Worm (Caenorhabditis elegans) whole organism, L4 larva: ENCODE data around the gene F53F1.3.

Source experiments
- D1046.2 ChIP-seq: fragments of 200-800 bp; sonication (Bioruptor generic); IDR thresholded peaks from 2 replicates; pipeline ENCODE4 v1.3.6; 2022; ENCODE audit warnings: missing genetic modification characterization, missing compliant biosample characterization
- F26F4.8 ChIP-seq: fragments of 200-800 bp; sonication (Bioruptor generic); conservative IDR thresholded peaks from 2 replicates; pipeline ENCODE4 v1.3.6; 2022; ENCODE audit warnings: missing genetic modification characterization, missing compliant biosample characterization
- F37D6.2 ChIP-seq: sonication (generic microtip); optimal IDR thresholded peaks from 2 replicates; lab custom pipeline; 2016; ENCODE audit warnings: mild to moderate bottlenecking, missing genetic modification characterization, missing compliant biosample characterization
- R02D3.7 ChIP-seq: fragments of 150-350 bp; sonication (generic microtip); optimal IDR thresholded peaks from 3 replicates; lab custom pipeline; 2014; ENCODE audit warnings: missing biosample characterization, missing genetic modification characterization
- T20F7.1 ChIP-seq: fragments of 200-800 bp; sonication (Bioruptor generic); optimal IDR thresholded peaks from 2 replicates; lab custom pipeline; 2018; ENCODE audit warnings: mild to moderate bottlenecking, missing genetic modification characterization, missing compliant biosample characterization
- Y105C5A.15 ChIP-seq: fragments of 200-800 bp; sonication (Bioruptor generic); IDR thresholded peaks from 2 replicates; pipeline ENCODE4 v1.3.6; 2022; ENCODE audit warnings: missing genetic modification characterization, missing compliant biosample characterization
- Y48G9A.11 ChIP-seq: fragments of 200-800 bp; sonication (Bioruptor generic); IDR thresholded peaks from 2 replicates; pipeline ENCODE4 v1.3.6; 2022; ENCODE audit warnings: missing genetic modification reagents, missing genetic modification characterization, missing compliant biosample characterization
- Y75B8A.6 ChIP-seq: fragments of 200-800 bp; sonication (Bioruptor generic); IDR thresholded peaks from 2 replicates; pipeline ENCODE4 v1.3.6; 2022; ENCODE audit warnings: missing genetic modification reagents, missing genetic modification characterization, missing compliant biosample characterization
- aly-2 ChIP-seq: sonication (generic microtip); optimal IDR thresholded peaks from 2 replicates; lab custom pipeline; 2018; ENCODE audit warnings: missing biosample characterization, missing genetic modification characterization
- ama-1 ChIP-seq: fragments of 150-350 bp; optimal IDR thresholded peaks from 2 replicates; lab custom pipeline; 2014; ENCODE audit warnings: inconsistent platforms, mixed read lengths
- arid-1 ChIP-seq: fragments of 200-800 bp; sonication (Bioruptor generic); conservative IDR thresholded peaks from 2 replicates; pipeline ENCODE4 v1.3.6; 2022; ENCODE audit warnings: missing genetic modification reagents, missing genetic modification characterization, missing compliant biosample characterization
- ceh-62 ChIP-seq: sonication (generic microtip); optimal IDR thresholded peaks from 2 replicates; lab custom pipeline; 2017; ENCODE audit warnings: missing biosample characterization, missing genetic modification characterization
- ctbp-1 ChIP-seq: fragments of 200-800 bp; sonication (Bioruptor generic); IDR thresholded peaks from 2 replicates; pipeline ENCODE4 v1.3.6; 2022; ENCODE audit warnings: missing genetic modification reagents, missing genetic modification characterization, missing compliant biosample characterization
- daf-16 ChIP-seq, 3 experiments: sonication (generic microtip); optimal IDR thresholded peaks; 2 replicates each; lab custom pipeline; 2016 to 2017; ENCODE audit warnings: missing genetic modification characterization in 3 of 3, missing genetic modification reagents in 3 of 3, mild to moderate bottlenecking in 2 of 3, missing compliant biosample characterization in 2 of 3, missing biosample characterization in 1 of 3, moderate library complexity in 1 of 3
- daf-8 ChIP-seq: fragments of 200-800 bp; sonication (Bioruptor generic); IDR thresholded peaks from 2 replicates; pipeline ENCODE4 v1.3.6; 2022; ENCODE audit warnings: missing genetic modification characterization, missing compliant biosample characterization
- dmd-6 ChIP-seq: fragments of 200-800 bp; sonication (Bioruptor generic); IDR thresholded peaks from 2 replicates; pipeline ENCODE4 v1.3.6; 2022; ENCODE audit warnings: missing genetic modification reagents, missing genetic modification characterization, missing compliant biosample characterization
- dmd-8 ChIP-seq: fragments of 200-800 bp; sonication (Bioruptor generic); IDR thresholded peaks from 2 replicates; pipeline ENCODE4 v1.3.6; 2022; ENCODE audit warnings: missing genetic modification characterization, missing compliant biosample characterization
- dpl-1 ChIP-seq: fragments of 150-350 bp; optimal IDR thresholded peaks from 2 replicates; lab custom pipeline; 2014; ENCODE audit warnings: missing biosample characterization, missing genetic modification reagents, missing genetic modification characterization
- egl-43 ChIP-seq: fragments of 200-800 bp; sonication (Bioruptor generic); IDR thresholded peaks from 2 replicates; pipeline ENCODE4 v1.3.6; 2022; ENCODE audit warnings: missing genetic modification reagents, missing genetic modification characterization, missing compliant biosample characterization
- hif-1 ChIP-seq, 2 experiments: sonication (generic microtip); optimal IDR thresholded peaks; 2 replicates each; lab custom pipeline; 2016 to 2017; ENCODE audit warnings: missing compliant biosample characterization in 2 of 2, missing genetic modification characterization in 2 of 2, missing genetic modification reagents in 2 of 2, missing genotype in 2 of 2, mild to moderate bottlenecking in 1 of 2
- hlh-11 ChIP-seq: fragments of 200-800 bp; sonication (Bioruptor generic); optimal IDR thresholded peaks from 2 replicates; lab custom pipeline; 2018; ENCODE audit warnings: mild to moderate bottlenecking, missing genetic modification characterization, missing compliant biosample characterization
- hlh-30 ChIP-seq: sonication (generic microtip); optimal IDR thresholded peaks from 2 replicates; lab custom pipeline; 2017; ENCODE audit warnings: antibody characterized with exemption, mild to moderate bottlenecking, missing genetic modification characterization, missing compliant biosample characterization; ENCODE audit not compliant: insufficient read depth
- hmg-1.1 ChIP-seq: fragments of 200-800 bp; sonication (Bioruptor generic); IDR thresholded peaks from 2 replicates; pipeline ENCODE4 v1.3.6; 2022; ENCODE audit warnings: missing genetic modification reagents, missing genetic modification characterization, missing compliant biosample characterization
- jun-1 ChIP-seq: fragments of 150-350 bp; optimal IDR thresholded peaks from 2 replicates; lab custom pipeline; 2014; ENCODE audit warnings: missing biosample characterization, missing genetic modification reagents, missing genetic modification characterization
- lin-1 ChIP-seq: fragments of 200-800 bp; sonication (Bioruptor generic); IDR thresholded peaks from 2 replicates; pipeline ENCODE4 v1.3.6; 2022; ENCODE audit warnings: missing genetic modification reagents, missing genetic modification characterization, missing compliant biosample characterization
- lin-13 ChIP-seq: fragments of 150-350 bp; optimal IDR thresholded peaks from 2 replicates; lab custom pipeline; 2014; ENCODE audit warnings: missing biosample characterization, missing genetic modification reagents, missing genetic modification characterization
- lin-15B ChIP-seq: fragments of 150-350 bp; sonication (generic microtip); optimal IDR thresholded peaks from 3 replicates; lab custom pipeline; 2014; ENCODE audit warnings: missing biosample characterization, missing genetic modification characterization
- lin-29 ChIP-seq: fragments of 200-800 bp; sonication (Bioruptor generic); IDR thresholded peaks from 2 replicates; pipeline ENCODE4 v1.3.6; 2022; ENCODE audit warnings: missing genetic modification reagents, missing genetic modification characterization, missing compliant biosample characterization
- lin-38 ChIP-seq: fragments of 200-800 bp; sonication (Bioruptor generic); IDR thresholded peaks from 2 replicates; pipeline ENCODE4 v1.3.6; 2022; ENCODE audit warnings: missing genetic modification reagents, missing genetic modification characterization, missing compliant biosample characterization
- madf-5 ChIP-seq, 2 experiments: fragments of 200-800 bp; sonication (Bioruptor generic); IDR thresholded peaks; 2 replicates each; pipeline ENCODE4 v1.3.6; 2022; ENCODE audit warnings: missing compliant biosample characterization in 2 of 2, missing genetic modification characterization in 2 of 2
- mdl-1 ChIP-seq, 2 experiments: fragments of 150-350 bp in 1 of 2; sonication (generic microtip) in 1 of 2; optimal IDR thresholded peaks; 2 replicates each; lab custom pipeline; 2014 to 2017; ENCODE audit warnings: missing biosample characterization in 2 of 2, missing genetic modification characterization in 2 of 2
- mdt-29 ChIP-seq: fragments of 200-800 bp; sonication (Bioruptor generic); IDR thresholded peaks from 2 replicates; pipeline ENCODE4 v1.3.6; 2022; ENCODE audit warnings: missing genetic modification reagents, missing genetic modification characterization, missing compliant biosample characterization
- nhr-102 ChIP-seq: sonication (generic microtip); optimal IDR thresholded peaks from 2 replicates; lab custom pipeline; 2016; ENCODE audit warnings: mild to moderate bottlenecking, missing genetic modification characterization, moderate library complexity, missing compliant biosample characterization
- nhr-237 ChIP-seq: sonication (generic microtip); optimal IDR thresholded peaks from 2 replicates; lab custom pipeline; 2017; ENCODE audit warnings: missing biosample characterization, missing genetic modification characterization
- nhr-25 ChIP-seq: sonication (generic microtip); optimal IDR thresholded peaks from 2 replicates; lab custom pipeline; 2017; ENCODE audit warnings: missing genetic modification characterization, mild to moderate bottlenecking, missing compliant biosample characterization, antibody characterized with exemption, moderate library complexity, borderline replicate concordance; ENCODE audit not compliant: insufficient read depth
- nhr-28 ChIP-seq: fragments of 150-350 bp; optimal IDR thresholded peaks from 2 replicates; lab custom pipeline; 2014; ENCODE audit warnings: missing biosample characterization, missing genetic modification characterization
- nhr-41 ChIP-seq: fragments of 200-800 bp; sonication (Bioruptor generic); IDR thresholded peaks from 2 replicates; pipeline ENCODE4 v1.3.6; 2022; ENCODE audit warnings: missing genetic modification reagents, missing genetic modification characterization, missing compliant biosample characterization
- nhr-42 ChIP-seq: fragments of 200-800 bp; sonication (Bioruptor generic); IDR thresholded peaks from 2 replicates; pipeline ENCODE4 v1.3.6; 2022; ENCODE audit warnings: missing genetic modification characterization, missing compliant biosample characterization
- php-3 ChIP-seq: fragments of 200-800 bp; sonication (Bioruptor generic); IDR thresholded peaks from 2 replicates; pipeline ENCODE4 v1.3.6; 2022; ENCODE audit warnings: missing genetic modification reagents, missing genetic modification characterization, missing compliant biosample characterization
- saeg-2 ChIP-seq: fragments of 200-800 bp; sonication (Bioruptor generic); IDR thresholded peaks from 2 replicates; pipeline ENCODE4 v1.3.6; 2022; ENCODE audit warnings: missing genetic modification reagents, missing genetic modification characterization, missing compliant biosample characterization
- set-16 ChIP-seq: fragments of 200-800 bp; sonication (Bioruptor generic); IDR thresholded peaks from 2 replicates; pipeline ENCODE4 v1.3.6; 2022; ENCODE audit warnings: missing genetic modification reagents, missing genetic modification characterization, missing compliant biosample characterization
- skn-1 ChIP-seq: fragments of 150-350 bp; optimal IDR thresholded peaks from 2 replicates; lab custom pipeline; 2014; ENCODE audit warnings: missing biosample characterization, missing genetic modification characterization
- snpc-4 ChIP-seq: fragments of 150-350 bp; optimal IDR thresholded peaks from 2 replicates; lab custom pipeline; 2014; ENCODE audit warnings: missing biosample characterization, missing genetic modification characterization
- spr-3 ChIP-seq: fragments of 200-800 bp; sonication (Bioruptor generic); optimal IDR thresholded peaks from 2 replicates; lab custom pipeline; 2018; ENCODE audit warnings: mild to moderate bottlenecking, missing genetic modification characterization, missing compliant biosample characterization
- unc-62 ChIP-seq, 3 experiments: fragments of 150-350 bp in 1 of 3; sonication (generic microtip); optimal IDR thresholded peaks in 2 of 3; peaks in 1 of 3; 1 replicate in 1 of 3; 2 replicates in 2 of 3; lab custom pipeline; 2014 to 2017; ENCODE audit warnings: missing biosample characterization in 3 of 3, missing genetic modification characterization in 3 of 3, missing genetic modification reagents in 3 of 3, missing genotype in 1 of 3
- vab-7 ChIP-seq: fragments of 200-800 bp; sonication (Bioruptor generic); IDR thresholded peaks from 2 replicates; pipeline ENCODE4 v1.3.6; 2022; ENCODE audit warnings: missing genetic modification reagents, missing genetic modification characterization, missing compliant biosample characterization
- zfp-2 ChIP-seq: sonication (generic microtip); optimal IDR thresholded peaks from 2 replicates; lab custom pipeline; 2016; ENCODE audit warnings: mild to moderate bottlenecking, missing genetic modification characterization, missing compliant biosample characterization
- zip-2 ChIP-seq: fragments of 150-350 bp; optimal IDR thresholded peaks from 2 replicates; lab custom pipeline; 2014; ENCODE audit warnings: missing biosample characterization, missing genetic modification characterization
- ztf-11 ChIP-seq: fragments of 150-350 bp; optimal IDR thresholded peaks from 2 replicates; lab custom pipeline; 2014; ENCODE audit warnings: missing biosample characterization, missing genetic modification characterization
- ztf-7 ChIP-seq: fragments of 150-350 bp; optimal IDR thresholded peaks from 2 replicates; lab custom pipeline; 2014; ENCODE audit warnings: missing biosample characterization, missing genetic modification characterization

The F53F1.3 gene

ce11 chrV:13371336-13371735 is 36.7 kb upstream of the F53F1.3 start (continued):
- no peak for TF ChIP-seq snpc-4 (tag; lab: Kevin White, UChicago)
- no peak for TF ChIP-seq aly-2 (tag; lab: Kevin White, UChicago)
- peak; percentile 46 for TF ChIP-seq ama-1 (lab: Kevin White, UChicago)
- TF ChIP-seq zfp-2: no peak
- TF ChIP-seq Y75B8A.6 (GFP tag; lab: Robert Waterston, UW): no peak
- TF ChIP-seq hlh-11 (tag; lab: Kevin White, UChicago): peak; percentile 72
- TF ChIP-seq ztf-7: no peak
- TF ChIP-seq unc-62 (GFP tag; optimal IDR thresholded peaks at IDR 0.05 in 1 of 2; lab: Kevin White, UChicago): no peak
- TF ChIP-seq unc-62 (tag; optimal IDR thresholded peaks at IDR 0.05; lab: Kevin White, UChicago): no peak
- TF ChIP-seq madf-5 (GFP tag; IDR thresholded peaks at IDR 0.05; lab: Robert Waterston, UW): 0 out of 4 replicates have a peak, but pooled peaks of 1 of the 2 experiments have one; percentile 44
- TF ChIP-seq T20F7.1 (GFP tag; lab: Kevin White, UChicago): no peak
- no peak for TF ChIP-seq lin-15B (tag; lab: Kevin White, UChicago)
- TF ChIP-seq dpl-1 (GFP tag; lab: Kevin White, UChicago): no peak
- TF ChIP-seq jun-1 (tag; lab: Kevin White, UChicago): no peak
- no peak for TF ChIP-seq lin-13 (GFP tag; lab: Kevin White, UChicago)
- TF ChIP-seq set-16 (GFP tag; lab: Robert Waterston, UW): no peak
- TF ChIP-seq daf-8 (GFP tag; lab: Robert Waterston, UW): no peak
- TF ChIP-seq nhr-237: no peak
- TF ChIP-seq hlh-30 (tag; lab: Kevin White, UChicago): peak; percentile 56
- no peak for TF ChIP-seq mdt-29 (GFP tag; lab: Robert Waterston, UW)
- no peak for TF ChIP-seq egl-43
- no peak for TF ChIP-seq hif-1 (tag; optimal IDR thresholded peaks at IDR 0.05; lab: Kevin White, UChicago)
- no peak for TF ChIP-seq F26F4.8 (GFP tag; lab: Robert Waterston, UW)
- TF ChIP-seq saeg-2 (GFP tag; lab: Robert Waterston, UW): no peak
- TF ChIP-seq dmd-8 (GFP tag; lab: Robert Waterston, UW): no peak

ce11 chrV:13372821-13373220 is 35.2 kb upstream of the F53F1.3 start:
- TF ChIP-seq vab-7 (GFP tag; lab: Robert Waterston, UW) (no peak), egl-43 (no peak), hmg-1.1 (GFP tag; lab: Robert Waterston, UW) (no peak), nhr-28 (peak; percentile 82), nhr-41 (GFP tag; lab: Robert Waterston, UW) (peak; percentile 42; the same call in 1 of the 2 replicates), dmd-6 (GFP tag; lab: Robert Waterston, UW) (peak; percentile 78), mdl-1 (tag; optimal IDR thresholded peaks at IDR 0.05; lab: Kevin White, UChicago) (peak in 1 of 2 experiments; percentile 49), R02D3.7 (tag; lab: Kevin White, UChicago) (no peak), ctbp-1 (GFP tag; lab: Robert Waterston, UW) (no peak), php-3 (GFP tag; lab: Robert Waterston, UW) (peak; percentile 39; the same call in 1 of the 2 replicates), zip-2 (tag; lab: Kevin White, UChicago) (no peak), nhr-25 (tag; lab: Kevin White, UChicago) (no peak), lin-29 (GFP tag; lab: Robert Waterston, UW) (no peak), ztf-11 (tag; lab: Kevin White, UChicago) (no peak), ceh-62 (tag; lab: Kevin White, UChicago) (no peak), lin-1 (GFP tag; lab: Robert Waterston, UW) (peak; percentile 65; the same call in 1 of the 2 replicates), spr-3 (no peak), arid-1 (GFP tag; lab: Robert Waterston, UW) (no peak), lin-13 (GFP tag; lab: Kevin White, UChicago) (no peak), daf-16 (GFP tag; optimal IDR thresholded peaks at IDR 0.05; lab: Kevin White, UChicago) (no peak), daf-16 (tag; optimal IDR thresholded peaks at IDR 0.05; lab: Kevin White, UChicago) (peak; percentile 91), zfp-2 (no peak), Y105C5A.15 (no peak), skn-1 (tag; lab: Kevin White, UChicago) (no peak), Y48G9A.11 (GFP tag; lab: Robert Waterston, UW) (no peak), nhr-102 (tag; lab: Kevin White, UChicago) (peak; percentile 14), F37D6.2 (tag; lab: Kevin White, UChicago) (no peak), nhr-42 (GFP tag; lab: Robert Waterston, UW) (no peak), lin-38 (GFP tag; lab: Robert Waterston, UW) (no peak), D1046.2 (no peak)
